Worm (Caenorhabditis elegans) whole organism, early embryonic: Measurements from ENCODE around the gene hsp-12.2.

ENCODE experiments used
- B0310.2 ChIP-seq: sonication (generic microtip); optimal IDR thresholded peaks from 2 replicates; lab custom pipeline; 2016; ENCODE audit warnings: mild to moderate bottlenecking, missing genetic modification characterization, missing compliant biosample characterization
- F13C5.2 ChIP-seq: sonication (generic microtip); optimal IDR thresholded peaks from 2 replicates; lab custom pipeline; 2017; ENCODE audit warnings: mild to moderate bottlenecking, missing genetic modification characterization, inconsistent platforms, missing compliant biosample characterization
- aly-1 ChIP-seq: sonication (generic microtip); optimal IDR thresholded peaks from 2 replicates; lab custom pipeline; 2016; ENCODE audit warnings: missing genetic modification characterization, missing compliant biosample characterization
- ama-1 ChIP-seq: fragments of 150-350 bp; optimal IDR thresholded peaks from 2 replicates; lab custom pipeline; 2014
- ceh-13 ChIP-seq: fragments of 200-800 bp; sonication (Bioruptor generic); optimal IDR thresholded peaks from 2 replicates; lab custom pipeline; 2018; ENCODE audit warnings: mild to moderate bottlenecking, missing genetic modification characterization, missing compliant biosample characterization
- ceh-36 ChIP-seq: sonication (generic microtip); optimal IDR thresholded peaks from 2 replicates; lab custom pipeline; 2016; ENCODE audit warnings: missing genetic modification characterization, inconsistent platforms, missing compliant biosample characterization
- ets-7 ChIP-seq: sonication (generic microtip); optimal IDR thresholded peaks from 2 replicates; lab custom pipeline; 2016; ENCODE audit warnings: missing genotype, missing genetic modification characterization, missing compliant biosample characterization
- flt-1 ChIP-seq: fragments of 200-800 bp; sonication (Bioruptor generic); IDR thresholded peaks from 2 replicates; pipeline ENCODE4 v1.3.6; 2022; ENCODE audit warnings: missing genetic modification characterization, missing compliant biosample characterization
- hmbx-1 ChIP-seq: sonication (generic microtip); optimal IDR thresholded peaks from 2 replicates; lab custom pipeline; 2016; ENCODE audit warnings: mild to moderate bottlenecking, missing genetic modification characterization, missing compliant biosample characterization
- hmg-4 ChIP-seq: fragments of 200-800 bp; sonication (Bioruptor generic); optimal IDR thresholded peaks from 2 replicates; lab custom pipeline; 2018; ENCODE audit warnings: mild to moderate bottlenecking, missing genetic modification characterization, missing compliant biosample characterization
- hnd-1 ChIP-seq: sonication (generic microtip); optimal IDR thresholded peaks from 2 replicates; lab custom pipeline; 2016; ENCODE audit warnings: missing genetic modification characterization, missing compliant biosample characterization
- pes-1 ChIP-seq: fragments of 200-800 bp; sonication (Bioruptor generic); IDR thresholded peaks from 2 replicates; pipeline ENCODE4 v1.3.6; 2022; ENCODE audit warnings: missing genetic modification reagents, missing genetic modification characterization, missing compliant biosample characterization
- scrt-1 ChIP-seq: fragments of 200-800 bp; sonication (Bioruptor generic); IDR thresholded peaks from 2 replicates; pipeline ENCODE4 v1.3.6; 2022; ENCODE audit warnings: missing genetic modification characterization, missing compliant biosample characterization
- sea-1 ChIP-seq: fragments of 200-800 bp; sonication (Bioruptor generic); conservative IDR thresholded peaks from 2 replicates; pipeline ENCODE4 v1.3.6; 2022; ENCODE audit warnings: missing genetic modification characterization, missing compliant biosample characterization
- tbx-11 ChIP-seq: fragments of 200-800 bp; sonication (Bioruptor generic); IDR thresholded peaks from 2 replicates; pipeline ENCODE4 v1.3.6; 2022; ENCODE audit warnings: missing genetic modification characterization, missing compliant biosample characterization
- tbx-37 ChIP-seq: fragments of 200-800 bp; sonication (Bioruptor generic); conservative IDR thresholded peaks from 2 replicates; pipeline ENCODE4 v1.3.6; 2022; ENCODE audit warnings: missing genetic modification reagents, missing genetic modification characterization, missing compliant biosample characterization
- tra-4 ChIP-seq: sonication (generic microtip); optimal IDR thresholded peaks from 2 replicates; lab custom pipeline; 2017; ENCODE audit warnings: missing genetic modification characterization, missing compliant biosample characterization

hsp-12.2 gene

ce11 chrIII:8106476-8106875, 31.4 kb upstream of the hsp-12.2 start:
- TF ChIP-seq scrt-1 (peak; percentile 88), tbx-37 (peak; percentile 67), hmbx-1 (tag; lab: Kevin White, UChicago) (peak; percentile 27), hmg-4 (GFP tag; lab: Kevin White, UChicago) (peak; percentile 92), ets-7 (peak; percentile 50), ama-1 (lab: Kevin White, UChicago) (no peak), tra-4 (tag; lab: Kevin White, UChicago) (peak; percentile 51), F13C5.2 (tag; lab: Kevin White, UChicago) (peak; percentile 80), B0310.2 (peak; percentile 79), ceh-13 (GFP tag; lab: Kevin White, UChicago) (peak; percentile 64), pes-1 (GFP tag; lab: Robert Waterston, UW) (peak; percentile 91), tbx-11 (GFP tag; lab: Robert Waterston, UW) (peak; percentile 77), ceh-36 (tag; lab: Kevin White, UChicago) (peak; percentile 75), aly-1 (peak; percentile 88), hnd-1 (peak; percentile 66), sea-1 (peak; percentile 88), flt-1 (peak; percentile 86)

- TF ChIP-seq tbx-11 (GFP tag; lab: Robert Waterston, UW): no peak
- no peak for TF ChIP-seq tra-4 (tag; lab: Kevin White, UChicago)
- no peak for TF ChIP-seq ceh-13 (GFP tag; lab: Kevin White, UChicago)
- TF ChIP-seq scrt-1: no peak
- TF ChIP-seq hmbx-1 (tag; lab: Kevin White, UChicago): no peak
- no peak for TF ChIP-seq ets-7
- TF ChIP-seq aly-1: no peak
- no peak for TF ChIP-seq hnd-1
- no peak for TF ChIP-seq ama-1 (lab: Kevin White, UChicago)
- TF ChIP-seq B0310.2: no peak
- TF ChIP-seq ceh-36 (tag; lab: Kevin White, UChicago): no peak
- no peak for TF ChIP-seq flt-1
- no peak for TF ChIP-seq pes-1 (GFP tag; lab: Robert Waterston, UW)
- TF ChIP-seq sea-1: no peak
- TF ChIP-seq hmg-4 (GFP tag; lab: Kevin White, UChicago): no peak
- TF ChIP-seq tbx-37: no peak
These were observed 29.4 kb upstream of the hsp-12.2 start, which contains the start of gene C14B9.3 for ce11 chrIII:8108490-8108889. Gene C14B9.3, plus strand, starts transcription at chrIII:8108790.

- TF ChIP-seq hnd-1 (peak; percentile 68), ceh-13 (GFP tag; lab: Kevin White, UChicago) (peak; percentile 87), F13C5.2 (tag; lab: Kevin White, UChicago) (peak; percentile 90), pes-1 (GFP tag; lab: Robert Waterston, UW) (peak; percentile 95), ama-1 (lab: Kevin White, UChicago) (no peak), ceh-36 (tag; lab: Kevin White, UChicago) (peak; percentile 89), tra-4 (tag; lab: Kevin White, UChicago) (peak; percentile 70), sea-1 (peak; percentile 91), tbx-11 (GFP tag; lab: Robert Waterston, UW) (peak; percentile 89), B0310.2 (peak; percentile 90), scrt-1 (peak; percentile 89), tbx-37 (peak; percentile 83), aly-1 (peak; percentile 90), hmbx-1 (tag; lab: Kevin White, UChicago) (peak; percentile 57), hmg-4 (GFP tag; lab: Kevin White, UChicago) (peak; percentile 93), ets-7 (peak; percentile 70), flt-1 (peak; percentile 93)
These were observed 28.3 kb upstream of the hsp-12.2 start for ce11 chrIII:8109459-8110057.

- TF ChIP-seq ama-1 (lab: Kevin White, UChicago): no peak
- no peak for TF ChIP-seq ceh-36 (tag; lab: Kevin White, UChicago)
- no peak for TF ChIP-seq hmg-4 (GFP tag; lab: Kevin White, UChicago)
- TF ChIP-seq tbx-37: no peak
- TF ChIP-seq pes-1 (GFP tag; lab: Robert Waterston, UW): no peak
These were observed 26.5 kb upstream of the hsp-12.2 start for ce11 chrIII:8111347-8111746.

- TF ChIP-seq aly-1 (no peak), ceh-13 (GFP tag; lab: Kevin White, UChicago) (no peak), flt-1 (no peak), sea-1 (no peak), hmbx-1 (tag; lab: Kevin White, UChicago) (no peak), pes-1 (GFP tag; lab: Robert Waterston, UW) (no peak), B0310.2 (no peak), ama-1 (lab: Kevin White, UChicago) (no peak), ets-7 (no peak), tra-4 (tag; lab: Kevin White, UChicago) (no peak), tbx-37 (no peak), hmg-4 (GFP tag; lab: Kevin White, UChicago) (no peak), tbx-11 (GFP tag; lab: Robert Waterston, UW) (no peak), F13C5.2 (tag; lab: Kevin White, UChicago) (no peak), ceh-36 (tag; lab: Kevin White, UChicago) (no peak), hnd-1 (no peak)
These were observed 22.0 kb upstream of the hsp-12.2 start for ce11 chrIII:8115877-8116276.

ce11 chrIII:8117155-8117554, 20.7 kb upstream of the hsp-12.2 start:
- TF ChIP-seq ceh-13 (GFP tag; lab: Kevin White, UChicago): no peak
- TF ChIP-seq ets-7: no peak

ce11 chrIII:8121132-8121531, 16.7 kb upstream of the hsp-12.2 start, which contains the start of gene gei-8:
Gene gei-8, minus strand, starts transcription at chrIII:8121232.
- no peak for TF ChIP-seq ceh-36 (tag; lab: Kevin White, UChicago)
- TF ChIP-seq scrt-1: no peak
- TF ChIP-seq hmg-4 (GFP tag; lab: Kevin White, UChicago): no peak
- TF ChIP-seq hmbx-1 (tag; lab: Kevin White, UChicago): no peak
- TF ChIP-seq flt-1: no peak
- no peak for TF ChIP-seq sea-1
- no peak for TF ChIP-seq tbx-11 (GFP tag; lab: Robert Waterston, UW)
- TF ChIP-seq F13C5.2 (tag; lab: Kevin White, UChicago): no peak
- TF ChIP-seq hnd-1: no peak
- TF ChIP-seq pes-1 (GFP tag; lab: Robert Waterston, UW): no peak
- TF ChIP-seq B0310.2: no peak
- no peak for TF ChIP-seq ama-1 (lab: Kevin White, UChicago)
- no peak for TF ChIP-seq ceh-13 (GFP tag; lab: Kevin White, UChicago)
- TF ChIP-seq aly-1: no peak
- TF ChIP-seq tbx-37: no peak
- no peak for TF ChIP-seq tra-4 (tag; lab: Kevin White, UChicago)
- TF ChIP-seq ets-7: no peak
